Worm (Caenorhabditis elegans) whole organism, early embryonic: ENCODE data around the gene H01M10.1.

ENCODE experiments used
- B0310.2 ChIP-seq: sonication (generic microtip); optimal IDR thresholded peaks from 2 replicates; lab custom pipeline; 2016; ENCODE audit warnings: mild to moderate bottlenecking, missing genetic modification characterization, missing compliant biosample characterization
- F13C5.2 ChIP-seq: sonication (generic microtip); optimal IDR thresholded peaks from 2 replicates; lab custom pipeline; 2017; ENCODE audit warnings: mild to moderate bottlenecking, missing genetic modification characterization, inconsistent platforms, missing compliant biosample characterization
- ama-1 ChIP-seq: fragments of 150-350 bp; optimal IDR thresholded peaks from 2 replicates; lab custom pipeline; 2014
- ets-7 ChIP-seq: sonication (generic microtip); optimal IDR thresholded peaks from 2 replicates; lab custom pipeline; 2016; ENCODE audit warnings: missing genotype, missing genetic modification characterization, missing compliant biosample characterization
- flt-1 ChIP-seq: fragments of 200-800 bp; sonication (Bioruptor generic); IDR thresholded peaks from 2 replicates; pipeline ENCODE4 v1.3.6; 2022; ENCODE audit warnings: missing genetic modification characterization, missing compliant biosample characterization
- hmbx-1 ChIP-seq: sonication (generic microtip); optimal IDR thresholded peaks from 2 replicates; lab custom pipeline; 2016; ENCODE audit warnings: mild to moderate bottlenecking, missing genetic modification characterization, missing compliant biosample characterization
- hmg-4 ChIP-seq: fragments of 200-800 bp; sonication (Bioruptor generic); optimal IDR thresholded peaks from 2 replicates; lab custom pipeline; 2018; ENCODE audit warnings: mild to moderate bottlenecking, missing genetic modification characterization, missing compliant biosample characterization
- sea-1 ChIP-seq: fragments of 200-800 bp; sonication (Bioruptor generic); conservative IDR thresholded peaks from 2 replicates; pipeline ENCODE4 v1.3.6; 2022; ENCODE audit warnings: missing genetic modification characterization, missing compliant biosample characterization
- tbx-11 ChIP-seq: fragments of 200-800 bp; sonication (Bioruptor generic); IDR thresholded peaks from 2 replicates; pipeline ENCODE4 v1.3.6; 2022; ENCODE audit warnings: missing genetic modification characterization, missing compliant biosample characterization
- tbx-37 ChIP-seq: fragments of 200-800 bp; sonication (Bioruptor generic); conservative IDR thresholded peaks from 2 replicates; pipeline ENCODE4 v1.3.6; 2022; ENCODE audit warnings: missing genetic modification reagents, missing genetic modification characterization, missing compliant biosample characterization

DNA sequence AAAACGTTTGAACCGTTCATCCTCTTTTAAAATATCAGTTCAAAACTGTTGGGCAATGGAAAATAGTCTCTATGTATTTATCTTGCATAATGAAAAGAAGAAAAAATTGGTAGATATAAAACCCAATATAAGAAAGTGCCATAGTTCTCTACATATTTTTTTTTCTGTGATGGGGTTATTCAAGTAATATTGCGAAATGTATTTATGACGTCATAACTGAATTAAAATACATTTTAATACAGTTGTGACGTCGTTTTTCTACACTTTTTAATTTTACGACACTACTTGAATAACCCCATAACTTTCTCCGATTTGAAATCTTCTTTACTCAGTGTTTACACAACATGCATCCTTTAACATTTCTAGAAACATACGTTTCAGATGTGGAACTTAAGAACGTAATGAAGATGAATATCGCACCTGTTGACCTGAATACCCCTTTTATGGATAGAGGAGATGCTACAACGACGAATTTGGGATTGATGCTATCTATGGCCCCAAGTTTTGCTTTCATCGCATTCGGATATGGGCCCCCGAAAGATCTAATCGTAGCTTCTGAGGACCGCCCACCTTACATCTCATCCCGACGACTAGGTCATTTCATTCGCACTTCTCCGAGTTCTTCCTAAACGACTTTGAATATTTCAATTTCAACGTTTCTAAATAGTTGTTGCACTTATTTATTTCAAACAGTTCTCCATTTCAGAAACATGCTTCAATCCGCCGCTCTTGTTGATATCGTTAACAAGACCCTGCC, 27.3 kb upstream of the H01M10.1 start, which contains the start of gene T03G6.1:
- TF ChIP-seq ets-7 (tag; lab: Kevin White, UChicago) (no peak), ama-1 (lab: Kevin White, UChicago) (no peak), tbx-37 (no peak), tbx-11 (GFP tag; lab: Robert Waterston, UW) (no peak), F13C5.2 (tag; lab: Kevin White, UChicago) (no peak), flt-1 (no peak), B0310.2 (tag; lab: Kevin White, UChicago) (no peak), sea-1 (GFP tag; lab: Robert Waterston, UW) (no peak), hmg-4 (GFP tag; lab: Kevin White, UChicago) (no peak), hmbx-1 (tag; lab: Kevin White, UChicago) (no peak)
